Worm (Caenorhabditis elegans): ENCODE results near the gene str-232.

str-232 gene

ce11 chrV:15969653-15970052, 45.9 kb downstream of the str-232 start, which contains the start of gene F36G9.7:
Gene F36G9.7 (minus strand): TSS chrV:15969753.
- no peak for TF ChIP-seq fkh-2 (tag; optimal IDR thresholded peaks at IDR 0.05)
- no peak for TF ChIP-seq ztf-4 (tag; optimal IDR thresholded peaks at IDR 0.05)
- no peak for TF ChIP-seq sea-2 (GFP tag; optimal IDR thresholded peaks at IDR 0.05)
- no peak for TF ChIP-seq elt-2 (tag; optimal IDR thresholded peaks at IDR 0.05)
- TF ChIP-seq nhr-23 (tag; optimal IDR thresholded peaks at IDR 0.05), result no peak
- no peak for TF ChIP-seq nhr-67 (tag; optimal IDR thresholded peaks at IDR 0.05)
- TF ChIP-seq R02D3.7 (tag; optimal IDR thresholded peaks at IDR 0.05), result no peak
- no peak for TF ChIP-seq nhr-237 (tag; optimal IDR thresholded peaks at IDR 0.05)
- TF ChIP-seq nhr-28 (tag; optimal IDR thresholded peaks at IDR 0.05), result no peak
- TF ChIP-seq nhr-12 (tag; optimal IDR thresholded peaks at IDR 0.05), result no peak
- no peak for TF ChIP-seq unc-62 (GFP tag; optimal IDR thresholded peaks at IDR 0.05)
- no peak for TF ChIP-seq ceh-28 (tag; optimal IDR thresholded peaks at IDR 0.05)
- no peak for TF ChIP-seq lin-15B (tag; optimal IDR thresholded peaks at IDR 0.05)
- no peak for TF ChIP-seq ZK546.5 (tag; optimal IDR thresholded peaks at IDR 0.05)
- TF ChIP-seq eor-1 (tag; optimal IDR thresholded peaks at IDR 0.05), result no peak
- no peak for TF ChIP-seq egl-5 (tag; optimal IDR thresholded peaks at IDR 0.05)
- TF ChIP-seq pqm-1 (tag; optimal IDR thresholded peaks at IDR 0.05), result no peak
- TF ChIP-seq ztf-11 (tag; optimal IDR thresholded peaks at IDR 0.05), result no peak
- no peak for TF ChIP-seq ama-1 (optimal IDR thresholded peaks at IDR 0.05)
- TF ChIP-seq hmg-11 (tag; optimal IDR thresholded peaks at IDR 0.05), result no peak

DNA sequence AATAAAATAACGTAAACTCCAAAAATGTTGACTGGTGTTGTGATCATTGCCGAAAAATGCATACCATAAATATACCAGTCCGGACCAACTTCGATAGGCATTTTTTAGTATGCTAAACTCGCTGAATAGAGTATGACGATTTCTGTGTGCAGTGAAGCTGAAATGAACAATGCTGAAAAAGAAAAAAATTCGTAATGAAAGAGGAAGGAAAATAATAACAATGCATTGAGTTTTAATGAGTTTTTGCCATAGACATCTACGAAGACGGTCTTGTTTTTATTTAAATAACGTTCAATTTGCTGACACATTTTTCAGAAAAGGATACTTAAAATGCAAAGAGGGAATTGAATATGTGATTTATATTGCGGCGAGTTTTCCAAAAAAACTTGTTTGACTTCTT, 48.0 kb downstream of the str-232 start, which contains the start of gene sri-1:
TSS of gene sri-1 (minus strand) at position 101 of the 400 bp plus-strand sequence.
- TF ChIP-seq skn-1 (tag; optimal IDR thresholded peaks at IDR 0.05) (no peak), snpc-4 (tag; optimal IDR thresholded peaks at IDR 0.05) (no peak)

ce11 chrV:15965114-15965513, 50.4 kb downstream of the str-232 start, which contains the start of gene sri-2:
Gene sri-2 (minus strand): TSS chrV:15965214.
- TF ChIP-seq jun-1 (tag; optimal IDR thresholded peaks at IDR 0.05) (no peak), egl-5 (tag; optimal IDR thresholded peaks at IDR 0.05) (no peak), lsy-12 (tag; optimal IDR thresholded peaks at IDR 0.05) (no peak), R02D3.7 (tag; optimal IDR thresholded peaks at IDR 0.05) (no peak)

Data from whole organism, L3 larva.